Worm (Caenorhabditis elegans) whole organism, L4/young adult: ENCODE measurements around the gene sec-22.

ENCODE experiments used
- W03F9.2 ChIP-seq: fragments of 150-350 bp; optimal IDR thresholded peaks from 2 replicates; lab custom pipeline; 2014; ENCODE audit warnings: missing biosample characterization, missing genetic modification characterization
- dao-5 ChIP-seq: sonication (generic microtip); optimal IDR thresholded peaks from 2 replicates; lab custom pipeline; 2016; ENCODE audit warnings: missing genotype, missing genetic modification characterization, moderate library complexity, missing compliant biosample characterization
- him-1 ChIP-seq: sonication (generic microtip); optimal IDR thresholded peaks from 2 replicates; lab custom pipeline; 2016; ENCODE audit warnings: missing genotype, missing genetic modification reagents, missing genetic modification characterization, missing compliant biosample characterization

DNA sequence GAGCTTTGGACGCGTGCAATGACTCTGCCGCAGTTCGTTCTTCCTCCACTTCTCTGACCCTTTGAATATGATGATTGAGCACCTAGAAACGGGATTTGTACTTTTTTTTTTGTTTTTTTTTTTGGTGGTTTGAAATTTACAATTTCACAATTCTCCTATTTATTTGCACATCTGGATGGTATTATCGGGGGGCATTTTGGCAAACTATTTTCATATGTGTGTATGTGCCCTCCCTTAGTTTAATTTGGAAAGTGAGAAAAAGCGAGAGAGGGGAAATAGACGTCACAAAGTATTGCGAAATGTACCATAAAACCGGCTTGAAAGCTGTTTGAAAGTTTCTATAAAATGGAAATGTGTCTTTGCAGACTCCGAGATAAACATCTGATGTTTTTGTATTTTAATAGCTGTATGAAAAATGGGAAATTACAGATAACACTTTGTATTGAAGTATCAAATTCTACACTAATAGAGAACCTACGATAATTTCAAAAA lies 51.1 kb downstream of the sec-22 start:
- TF ChIP-seq dao-5 (tag; lab: Kevin White, UChicago), result no peak
- TF ChIP-seq him-1 (tag; lab: Kevin White, UChicago), result peak; percentile 17
- no peak for TF ChIP-seq W03F9.2
